Worm (Caenorhabditis elegans) whole organism, early embryonic: Measurements from ENCODE around the gene lipl-7.

ENCODE experiments used
- B0310.2 ChIP-seq: sonication (generic microtip); optimal IDR thresholded peaks from 2 replicates; lab custom pipeline; 2016; ENCODE audit warnings: mild to moderate bottlenecking, missing genetic modification characterization, missing compliant biosample characterization
- F13C5.2 ChIP-seq: sonication (generic microtip); optimal IDR thresholded peaks from 2 replicates; lab custom pipeline; 2017; ENCODE audit warnings: mild to moderate bottlenecking, missing genetic modification characterization, inconsistent platforms, missing compliant biosample characterization
- aly-1 ChIP-seq: sonication (generic microtip); optimal IDR thresholded peaks from 2 replicates; lab custom pipeline; 2016; ENCODE audit warnings: missing genetic modification characterization, missing compliant biosample characterization
- ama-1 ChIP-seq: fragments of 150-350 bp; optimal IDR thresholded peaks from 2 replicates; lab custom pipeline; 2014
- ceh-13 ChIP-seq: fragments of 200-800 bp; sonication (Bioruptor generic); optimal IDR thresholded peaks from 2 replicates; lab custom pipeline; 2018; ENCODE audit warnings: mild to moderate bottlenecking, missing genetic modification characterization, missing compliant biosample characterization
- ceh-36 ChIP-seq: sonication (generic microtip); optimal IDR thresholded peaks from 2 replicates; lab custom pipeline; 2016; ENCODE audit warnings: missing genetic modification characterization, inconsistent platforms, missing compliant biosample characterization
- ets-7 ChIP-seq: sonication (generic microtip); optimal IDR thresholded peaks from 2 replicates; lab custom pipeline; 2016; ENCODE audit warnings: missing genotype, missing genetic modification characterization, missing compliant biosample characterization
- flt-1 ChIP-seq: fragments of 200-800 bp; sonication (Bioruptor generic); IDR thresholded peaks from 2 replicates; pipeline ENCODE4 v1.3.6; 2022; ENCODE audit warnings: missing genetic modification characterization, missing compliant biosample characterization
- hmbx-1 ChIP-seq: sonication (generic microtip); optimal IDR thresholded peaks from 2 replicates; lab custom pipeline; 2016; ENCODE audit warnings: mild to moderate bottlenecking, missing genetic modification characterization, missing compliant biosample characterization
- hmg-4 ChIP-seq: fragments of 200-800 bp; sonication (Bioruptor generic); optimal IDR thresholded peaks from 2 replicates; lab custom pipeline; 2018; ENCODE audit warnings: mild to moderate bottlenecking, missing genetic modification characterization, missing compliant biosample characterization
- hnd-1 ChIP-seq: sonication (generic microtip); optimal IDR thresholded peaks from 2 replicates; lab custom pipeline; 2016; ENCODE audit warnings: missing genetic modification characterization, missing compliant biosample characterization
- pes-1 ChIP-seq: fragments of 200-800 bp; sonication (Bioruptor generic); IDR thresholded peaks from 2 replicates; pipeline ENCODE4 v1.3.6; 2022; ENCODE audit warnings: missing genetic modification reagents, missing genetic modification characterization, missing compliant biosample characterization
- scrt-1 ChIP-seq: fragments of 200-800 bp; sonication (Bioruptor generic); IDR thresholded peaks from 2 replicates; pipeline ENCODE4 v1.3.6; 2022; ENCODE audit warnings: missing genetic modification characterization, missing compliant biosample characterization
- sea-1 ChIP-seq: fragments of 200-800 bp; sonication (Bioruptor generic); conservative IDR thresholded peaks from 2 replicates; pipeline ENCODE4 v1.3.6; 2022; ENCODE audit warnings: missing genetic modification characterization, missing compliant biosample characterization
- tbx-11 ChIP-seq: fragments of 200-800 bp; sonication (Bioruptor generic); IDR thresholded peaks from 2 replicates; pipeline ENCODE4 v1.3.6; 2022; ENCODE audit warnings: missing genetic modification characterization, missing compliant biosample characterization
- tbx-37 ChIP-seq: fragments of 200-800 bp; sonication (Bioruptor generic); conservative IDR thresholded peaks from 2 replicates; pipeline ENCODE4 v1.3.6; 2022; ENCODE audit warnings: missing genetic modification reagents, missing genetic modification characterization, missing compliant biosample characterization
- tra-4 ChIP-seq: sonication (generic microtip); optimal IDR thresholded peaks from 2 replicates; lab custom pipeline; 2017; ENCODE audit warnings: missing genetic modification characterization, missing compliant biosample characterization

The lipl-7 gene

DNA sequence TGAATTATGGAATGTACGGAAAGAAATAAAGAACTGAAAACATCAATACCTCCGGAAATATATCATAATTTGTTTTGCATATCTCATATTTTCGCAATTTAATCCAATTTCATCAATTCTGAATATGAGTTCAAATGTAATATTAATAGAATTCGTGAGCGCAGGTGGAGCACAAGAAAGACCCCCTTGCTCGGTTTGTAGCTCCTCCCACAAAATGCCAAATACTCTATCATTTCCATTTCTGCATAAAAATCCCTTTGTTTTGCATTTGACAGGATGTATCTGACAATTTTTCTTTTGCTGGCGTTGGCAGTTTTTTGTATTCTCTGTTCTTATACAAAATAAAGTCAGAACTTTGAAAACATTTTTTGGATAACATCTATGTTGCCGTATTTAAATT lies 33.4 kb upstream of the lipl-7 start:
- no peak for TF ChIP-seq F13C5.2

DNA sequence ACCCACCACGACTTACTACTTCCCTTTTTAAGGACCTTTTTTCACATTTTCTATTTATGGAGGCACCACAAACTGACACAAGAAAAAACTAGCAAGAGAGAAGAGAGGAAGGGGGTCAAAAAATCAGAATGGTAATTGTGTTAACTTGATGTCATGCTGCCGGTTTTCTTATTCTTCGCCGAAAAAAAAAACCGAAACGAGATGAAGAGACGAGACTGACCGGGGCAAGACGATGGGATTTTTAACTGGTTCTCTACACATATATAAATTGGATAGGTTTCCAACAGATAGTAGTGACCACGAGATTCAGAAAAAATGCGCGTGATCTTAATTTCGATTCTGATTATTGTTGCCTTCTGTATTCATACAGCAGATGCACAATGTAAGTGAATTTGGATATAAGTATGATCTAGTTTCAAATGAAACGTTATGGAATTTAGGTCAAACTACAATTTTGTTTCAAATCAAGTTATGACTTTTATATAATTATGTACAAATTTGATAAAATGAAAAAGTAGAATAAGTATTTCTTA lies 32.2 kb upstream of the lipl-7 start, which contains the start of gene Y43C5A.3:
Gene Y43C5A.3, plus strand, starts transcription at position 256 of the 533 bp plus-strand sequence.
- TF ChIP-seq hmg-4 (GFP tag; lab: Kevin White, UChicago) = no peak
- TF ChIP-seq F13C5.2 = no peak
- TF ChIP-seq tbx-37 = no peak
- TF ChIP-seq B0310.2 (tag; lab: Kevin White, UChicago) = no peak
- TF ChIP-seq pes-1 (GFP tag; lab: Robert Waterston, UW) = no peak
- TF ChIP-seq ama-1 (lab: Kevin White, UChicago) = no peak
- TF ChIP-seq scrt-1 (GFP tag; lab: Robert Waterston, UW) = no peak
- TF ChIP-seq aly-1 (tag; lab: Kevin White, UChicago) = no peak
- TF ChIP-seq hmbx-1 (tag; lab: Kevin White, UChicago) = no peak
- TF ChIP-seq tra-4 (tag; lab: Kevin White, UChicago) = no peak
- no peak for TF ChIP-seq ceh-13 (GFP tag; lab: Kevin White, UChicago)
- no peak for TF ChIP-seq flt-1 (GFP tag; lab: Robert Waterston, UW)
- no peak for TF ChIP-seq ets-7 (tag; lab: Kevin White, UChicago)
- TF ChIP-seq ceh-36 (tag; lab: Kevin White, UChicago) = no peak
- TF ChIP-seq tbx-11 (GFP tag; lab: Robert Waterston, UW) = no peak
- no peak for TF ChIP-seq hnd-1
- no peak for TF ChIP-seq sea-1 (GFP tag; lab: Robert Waterston, UW)

DNA sequence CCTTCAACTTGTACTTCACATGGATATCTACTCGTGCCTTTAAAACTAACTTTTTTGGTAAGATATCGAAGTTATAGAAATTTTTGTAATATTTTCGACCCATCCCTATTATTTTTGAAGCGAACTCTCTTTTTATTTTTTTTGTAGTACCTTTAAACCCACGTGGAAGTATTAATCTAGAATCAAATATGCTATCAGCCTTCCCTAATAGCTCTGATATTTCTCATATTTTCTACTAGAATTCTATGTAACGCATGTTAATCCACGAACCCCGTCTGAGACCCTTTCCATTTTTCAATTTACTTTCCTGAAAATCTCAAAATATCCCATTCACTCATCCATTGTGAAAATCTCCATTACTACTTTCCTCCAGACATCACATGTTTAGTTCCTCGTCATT lies 31.7 kb upstream of the lipl-7 start:
- TF ChIP-seq flt-1 (GFP tag; lab: Robert Waterston, UW) (no peak), ceh-13 (GFP tag; lab: Kevin White, UChicago) (no peak), hmbx-1 (tag; lab: Kevin White, UChicago) (no peak), hnd-1 (no peak), tbx-11 (GFP tag; lab: Robert Waterston, UW) (no peak), ceh-36 (tag; lab: Kevin White, UChicago) (no peak)

DNA sequence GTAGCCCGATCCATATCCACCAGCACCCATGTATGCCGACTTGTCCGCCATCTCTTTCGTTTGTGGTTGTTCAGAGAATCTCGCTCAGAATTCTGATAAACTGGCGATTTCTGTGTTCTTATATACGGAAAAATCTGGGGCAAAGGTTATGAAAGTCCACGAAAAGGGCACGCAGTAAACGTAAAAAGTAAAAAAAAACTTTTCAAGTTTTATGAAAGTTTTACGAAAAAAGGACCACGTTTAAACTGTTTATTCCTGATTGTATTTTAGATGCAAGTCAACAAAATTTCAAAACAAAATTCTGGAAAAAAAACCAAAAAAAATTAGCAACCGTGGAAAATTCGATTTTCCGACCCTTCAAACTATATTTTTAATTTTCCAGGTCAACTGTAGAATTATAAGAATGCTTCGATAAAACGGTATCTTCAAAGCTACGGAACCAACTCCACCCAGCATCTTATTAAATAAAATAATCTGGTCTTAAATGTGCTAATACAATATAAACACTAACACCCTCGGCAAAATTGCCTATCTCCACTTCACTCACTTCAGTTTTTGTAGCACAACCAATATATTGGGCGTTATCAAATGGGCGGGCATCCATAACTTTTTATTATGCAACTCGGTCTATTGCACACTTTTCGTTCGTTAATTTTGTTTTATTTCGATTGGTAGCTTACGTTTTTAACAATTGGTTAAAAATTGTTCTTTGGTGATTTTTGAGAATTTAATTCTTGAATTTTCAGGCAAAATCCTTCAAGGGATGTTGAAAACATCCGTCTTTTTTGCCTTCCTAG lies 27.7 kb upstream of the lipl-7 start, which contains the start of the genes nspd-7 and Y43C5A.2:
Gene nspd-7, minus strand, starts transcription at position 51 of the 797 bp plus-strand sequence.
Gene Y43C5A.2, plus strand, starts transcription at position 747 of the 797 bp plus-strand sequence.
- TF ChIP-seq hmbx-1 (tag; lab: Kevin White, UChicago) (no peak), tbx-37 (no peak), scrt-1 (GFP tag; lab: Robert Waterston, UW) (no peak), ceh-13 (GFP tag; lab: Kevin White, UChicago) (no peak), hnd-1 (no peak), ceh-36 (tag; lab: Kevin White, UChicago) (no peak), sea-1 (GFP tag; lab: Robert Waterston, UW) (no peak)

DNA sequence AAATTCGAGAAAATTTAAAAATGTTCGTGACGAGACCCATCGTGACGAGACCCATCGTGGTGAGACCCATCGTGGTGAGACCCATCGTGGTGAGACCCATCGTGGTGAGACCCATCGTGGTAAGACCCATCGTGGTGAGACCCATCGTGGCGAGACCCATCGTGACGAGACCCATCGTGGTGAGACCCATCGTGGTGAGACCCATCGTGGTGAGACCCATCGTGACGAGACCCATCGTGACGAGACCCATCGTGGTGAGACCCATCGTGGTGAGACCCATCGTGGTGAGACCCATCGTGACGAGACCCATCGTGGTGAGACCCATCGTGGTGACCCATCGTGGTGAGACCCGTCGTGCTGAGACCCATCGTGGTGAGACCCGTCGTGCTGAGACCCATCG lies 21.3 kb upstream of the lipl-7 start:
- 0 out of 2 replicates have a peak, but pooled peaks have one; percentile 27 for TF ChIP-seq flt-1 (GFP tag; lab: Robert Waterston, UW)

DNA sequence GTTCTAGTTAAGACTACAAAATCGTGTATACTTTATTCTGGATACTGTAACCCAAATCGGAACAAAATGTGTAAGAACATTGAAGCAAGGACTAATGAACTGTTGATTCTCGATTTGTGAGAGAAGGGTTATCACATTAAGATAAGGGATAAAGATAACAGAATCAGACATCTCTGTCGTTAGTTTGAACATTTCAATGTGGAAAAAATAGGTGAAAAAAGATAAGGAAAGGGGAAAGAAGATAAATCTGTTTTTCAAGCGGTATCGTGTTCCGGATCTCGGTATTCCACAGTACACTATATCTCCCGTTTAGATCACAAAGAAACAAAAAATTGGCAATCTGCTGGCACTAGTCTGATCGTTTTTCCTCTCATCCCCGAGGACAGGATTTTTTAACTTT lies 19.4 kb upstream of the lipl-7 start:
- TF ChIP-seq ama-1 (lab: Kevin White, UChicago) (no peak), flt-1 (GFP tag; lab: Robert Waterston, UW) (no peak), aly-1 (tag; lab: Kevin White, UChicago) (no peak), hnd-1 (no peak)

DNA sequence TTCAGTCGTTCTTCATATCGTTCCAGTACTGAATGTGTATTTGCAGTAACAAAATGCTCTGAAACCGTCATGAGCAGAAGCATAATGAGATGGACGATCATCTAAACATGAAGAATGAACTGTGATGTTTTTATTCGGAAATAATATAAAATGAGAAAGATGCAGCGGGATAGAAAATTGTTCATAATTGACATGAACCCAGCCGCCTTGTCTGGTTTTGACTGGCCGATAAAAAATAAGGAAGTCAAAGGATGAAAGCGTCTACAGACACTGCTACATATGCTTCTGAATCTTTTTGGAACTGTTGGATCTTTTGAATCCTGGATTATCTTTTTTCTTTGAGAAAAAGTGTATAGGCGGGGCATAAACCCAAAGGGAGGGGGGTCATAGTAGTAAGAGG lies 17.9 kb upstream of the lipl-7 start, which contains the start of gene F01G10.9:
Gene F01G10.9, minus strand, starts transcription at position 101 of the 400 bp plus-strand sequence.
- no peak for TF ChIP-seq flt-1 (GFP tag; lab: Robert Waterston, UW)
- TF ChIP-seq sea-1 (GFP tag; lab: Robert Waterston, UW) = no peak
- TF ChIP-seq ama-1 (lab: Kevin White, UChicago) = no peak

DNA sequence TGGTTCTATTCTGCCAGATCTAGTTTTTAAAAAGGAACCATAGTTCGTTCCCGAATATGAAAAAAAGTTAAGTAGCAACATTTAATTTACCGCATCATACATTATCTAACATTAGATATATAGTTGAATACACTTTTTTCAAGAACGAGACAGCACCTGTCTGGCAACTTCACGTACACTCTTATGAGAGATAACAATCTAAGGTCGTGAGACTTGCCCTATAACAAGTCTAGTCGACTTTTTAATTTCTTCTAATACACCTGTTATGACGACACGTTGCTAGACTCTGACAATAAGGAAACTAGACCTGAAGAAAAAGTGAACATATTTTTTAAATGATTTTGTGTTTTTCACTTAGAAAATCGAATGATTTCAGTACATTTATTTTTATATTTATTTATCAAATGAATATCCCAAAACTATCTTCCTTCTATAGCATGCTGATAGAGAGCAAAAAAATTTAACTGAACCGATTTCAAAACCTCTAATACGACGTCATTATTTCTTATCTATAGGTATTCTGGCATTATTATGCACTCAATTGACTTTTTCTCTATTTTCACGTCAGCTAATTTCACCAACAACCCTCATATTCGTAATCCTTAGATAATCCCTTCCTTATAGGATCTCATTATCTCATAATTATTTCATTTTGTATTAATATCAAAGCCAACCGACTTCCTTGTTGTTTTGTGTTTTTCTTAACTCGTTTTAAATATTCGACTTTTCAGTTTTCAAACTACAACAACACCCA lies 11.4 kb upstream of the lipl-7 start:
- no peak for TF ChIP-seq pes-1 (GFP tag; lab: Robert Waterston, UW)
